Worm (Caenorhabditis elegans) whole organism, L4/young adult: ENCODE measurements around the gene srsx-37.

Experiments
- dao-5 ChIP-seq: sonication (generic microtip); optimal IDR thresholded peaks from 2 replicates; lab custom pipeline; 2016; ENCODE audit warnings: missing genotype, missing genetic modification characterization, moderate library complexity, missing compliant biosample characterization
- him-1 ChIP-seq: sonication (generic microtip); optimal IDR thresholded peaks from 2 replicates; lab custom pipeline; 2016; ENCODE audit warnings: missing genotype, missing genetic modification reagents, missing genetic modification characterization, missing compliant biosample characterization

DNA sequence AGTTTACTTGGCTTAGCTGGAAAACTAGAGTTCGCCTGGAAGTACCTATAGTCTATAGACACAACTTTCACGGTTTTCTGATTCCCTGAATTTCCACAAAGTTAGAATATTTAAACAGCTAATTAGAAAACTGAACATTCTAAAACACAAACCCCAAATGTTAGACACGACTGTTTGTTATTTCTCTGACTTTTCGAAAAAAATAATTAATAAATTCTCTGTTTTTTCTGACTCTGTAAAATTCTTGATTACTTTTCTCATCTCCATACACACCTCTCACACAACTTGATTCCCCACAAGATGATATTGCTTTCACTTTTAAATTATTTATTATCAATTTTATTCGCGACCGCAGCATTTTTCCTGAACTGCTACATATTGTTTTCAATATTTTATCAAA is 5.4 kb downstream of the srsx-37 start, which contains the start of gene srbc-75:
- TF ChIP-seq him-1 (tag; lab: Kevin White, UChicago), result no peak
- no peak for TF ChIP-seq dao-5 (tag; lab: Kevin White, UChicago)
